Fruit fly (Drosophila melanogaster): ENCODE data around the gene msd5.

Gene msd5

DNA sequence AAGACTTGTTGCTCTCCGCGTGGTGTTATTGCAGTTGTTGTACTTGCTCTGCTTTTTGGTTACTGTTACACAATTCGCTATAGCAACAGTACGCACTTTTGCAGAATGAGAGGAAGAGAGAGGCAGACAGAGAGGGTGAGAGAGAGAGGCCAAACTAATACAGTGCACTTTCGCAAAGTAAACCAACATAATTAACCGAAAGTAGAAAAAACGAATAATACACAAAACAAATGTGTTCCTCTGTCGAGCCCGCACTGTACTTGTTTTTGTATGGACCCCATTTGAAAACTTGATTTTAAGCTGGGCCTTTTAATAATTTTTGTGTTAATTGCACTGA is 2.5 kb upstream of the msd5 start (continued):
- TF ChIP-seq exex (tag; optimal IDR thresholded peaks at IDR 0.05) (no peak), en (GFP tag; optimal IDR thresholded peaks at IDR 0.05) (no peak), CG11696 (GFP tag; IDR thresholded peaks at IDR 0.05) (peak; percentile 20; the same call in 1 of the 2 replicates), sens (GFP tag) (peak; percentile 10), dpn (GFP tag; optimal IDR thresholded peaks at IDR 0.05) (peak; percentile 28 to 44), zfh1 (GFP tag; IDR thresholded peaks at IDR 0.05) (peak; percentile 70; the same call in 2 of the 3 replicates), cato (GFP tag; optimal IDR thresholded peaks at IDR 0.05; ENCODE audit: borderline replicate concordance) (no peak), ci (GFP tag; IDR thresholded peaks at IDR 0.05) (peak; percentile 74; the same call in 2 of the 3 replicates), pho (GFP tag; optimal IDR thresholded peaks at IDR 0.05) (peak; percentile 33), CG3281 (GFP tag; optimal IDR thresholded peaks at IDR 0.05) (peak; percentile 19), CG15696 (tag; optimal IDR thresholded peaks at IDR 0.05) (no peak), lmd (GFP tag; IDR thresholded peaks at IDR 0.05) (peak; percentile 67), bab2 (GFP tag; optimal IDR thresholded peaks at IDR 0.05) (peak; percentile 40), CG1647 (GFP tag; optimal IDR thresholded peaks at IDR 0.05) (peak; percentile 49), sob (GFP tag; IDR thresholded peaks at IDR 0.05) (peak; percentile 72), H15 (GFP tag; IDR thresholded peaks at IDR 0.05) (peak; percentile 59; the same call in 1 of the 3 replicates), CG9727 (GFP tag; optimal IDR thresholded peaks at IDR 0.05) (peak; percentile 54), Mrtf (GFP tag; IDR thresholded peaks at IDR 0.05) (peak; percentile 72; the same call in 2 of the 3 replicates), ssp (GFP tag; IDR thresholded peaks at IDR 0.05) (no peak), E2f1 (GFP tag; IDR thresholded peaks at IDR 0.05) (peak; percentile 34; the same call in 1 of the 2 replicates), pnt (GFP tag; optimal IDR thresholded peaks at IDR 0.05) (peak; percentile 37), CG13296 (GFP tag; optimal IDR thresholded peaks at IDR 0.05) (peak; percentile 55), CG18599 (GFP tag; optimal IDR thresholded peaks at IDR 0.05) (peak; percentile 68), unpg (GFP tag; optimal IDR thresholded peaks at IDR 0.05) (peak; percentile 43), vfl (GFP tag; optimal IDR thresholded peaks at IDR 0.05) (no peak), Dbx (GFP tag; IDR thresholded peaks at IDR 0.05) (peak; percentile 72), Elba2 (GFP tag; optimal IDR thresholded peaks at IDR 0.05) (no peak), ind (GFP tag; optimal IDR thresholded peaks at IDR 0.05) (peak; percentile 62), CG11247 (GFP tag; IDR thresholded peaks at IDR 0.05) (peak; percentile 53; the same call in 1 of the 2 replicates), CG18619 (GFP tag; optimal IDR thresholded peaks at IDR 0.05) (peak; percentile 19), CG10147 (GFP tag; optimal IDR thresholded peaks at IDR 0.05) (no peak), so (GFP tag; IDR thresholded peaks at IDR 0.05) (peak; percentile 37; the same call in 1 of the 3 replicates), tin (GFP tag; optimal IDR thresholded peaks at IDR 0.05) (peak; percentile 29), nerfin-1 (tag; optimal IDR thresholded peaks at IDR 0.05) (peak; percentile 56), Ptx1 (GFP tag; IDR thresholded peaks at IDR 0.05) (peak; percentile 65), Atf-2 (GFP tag; optimal IDR thresholded peaks at IDR 0.05) (peak; percentile 49), PHDP (tag; optimal IDR thresholded peaks at IDR 0.05) (no peak), CG15514 (GFP tag; optimal IDR thresholded peaks at IDR 0.05) (peak; percentile 40), CG8765 (GFP tag; IDR thresholded peaks at IDR 0.05) (0 out of 2 replicates have a peak, but pooled peaks have one; percentile 10), CG7786 (GFP tag; optimal IDR thresholded peaks at IDR 0.05) (peak; percentile 49), CG2199 (GFP tag; IDR thresholded peaks at IDR 0.05) (no peak), gsb (GFP tag; IDR thresholded peaks at IDR 0.05) (0 out of 2 replicates have a peak, but pooled peaks have one; percentile 32), row (GFP tag; IDR thresholded peaks at IDR 0.05) (peak; percentile 87), fu2 (GFP tag; optimal IDR thresholded peaks at IDR 0.05) (peak; percentile 5), CG15269 (tag; optimal IDR thresholded peaks at IDR 0.05) (peak; percentile 56), prd (optimal IDR thresholded peaks at IDR 0.05) (no peak), prd (GFP tag; IDR thresholded peaks at IDR 0.05) (peak; percentile 69), CG2712 (tag; optimal IDR thresholded peaks at IDR 0.05) (peak; percentile 21), Pdp1 (GFP tag; optimal IDR thresholded peaks at IDR 0.05) (peak; percentile 25 to 100), CG7839 (tag; optimal IDR thresholded peaks at IDR 0.05) (peak; percentile 21), ranshi (GFP tag; IDR thresholded peaks at IDR 0.05) (peak; percentile 54; the same call in 1 of the 2 replicates), sisA (GFP tag; IDR thresholded peaks at IDR 0.05) (peak; percentile 26; the same call in 1 of the 2 replicates)

Measured in whole organism, embryonic.